Fruit fly (Drosophila melanogaster) whole organism, embryonic: ENCODE measurements around the gene CG10333.

Experiments
- ATbp ChIP-seq: fragments of 200-800 bp; sonication (Bioruptor generic); optimal IDR thresholded peaks from 2 replicates; lab custom pipeline; 2017; ENCODE audit warnings: missing biosample characterization, mild to moderate bottlenecking, missing genetic modification characterization, missing genetic modification reagents
- BtbVII ChIP-seq: fragments of 200-800 bp; sonication (Bioruptor generic); optimal IDR thresholded peaks from 3 replicates; lab custom pipeline; 2017; ENCODE audit warnings: missing biosample characterization, mild to moderate bottlenecking, missing genetic modification characterization
- Bteb2 ChIP-seq: fragments of 200-800 bp; sonication (Bioruptor generic); optimal IDR thresholded peaks from 2 replicates; lab custom pipeline; 2016; ENCODE audit warnings: missing biosample characterization, missing genetic modification characterization
- CG10321 ChIP-seq: fragments of 200-800 bp; sonication (Bioruptor generic); IDR thresholded peaks from 2 replicates; pipeline ENCODE4 v1.3.6; 2022; ENCODE audit warnings: missing biosample characterization, missing genetic modification characterization
- CG10366 ChIP-seq: fragments of 200-800 bp; sonication (Bioruptor generic); IDR thresholded peaks from 2 replicates; pipeline ENCODE4 v1.3.6; 2022; ENCODE audit warnings: missing biosample characterization, missing genetic modification characterization
- CG11247 ChIP-seq: fragments of 200-800 bp; sonication (Bioruptor generic); IDR thresholded peaks from 2 replicates; pipeline ENCODE4 v1.3.6; 2022; ENCODE audit warnings: missing biosample characterization, missing genetic modification characterization
- CG11696 ChIP-seq: fragments of 200-800 bp; sonication (Bioruptor generic); IDR thresholded peaks from 2 replicates; pipeline ENCODE4 v1.3.6; 2022; ENCODE audit warnings: missing biosample characterization, missing genetic modification characterization
- CG12219 ChIP-seq: fragments of 200-800 bp; sonication (Bioruptor generic); optimal IDR thresholded peaks from 3 replicates; lab custom pipeline; 2018; ENCODE audit warnings: missing biosample characterization, mild to moderate bottlenecking, missing genetic modification characterization
- CG13424 ChIP-seq: fragments of 200-800 bp; sonication (Bioruptor generic); optimal IDR thresholded peaks from 2 replicates; lab custom pipeline; 2019; ENCODE audit warnings: missing biosample characterization, mild to moderate bottlenecking, missing genetic modification characterization, moderate library complexity
- CG2116 ChIP-seq: fragments of 200-800 bp; sonication (Bioruptor generic); optimal IDR thresholded peaks from 3 replicates; lab custom pipeline; 2018; ENCODE audit warnings: missing biosample characterization, mild to moderate bottlenecking, missing genetic modification characterization
- CG2202 ChIP-seq: fragments of 200-800 bp; sonication (Bioruptor generic); optimal IDR thresholded peaks from 2 replicates; lab custom pipeline; 2018; ENCODE audit warnings: missing biosample characterization, mild to moderate bottlenecking, missing genetic modification characterization
- CG2875 ChIP-seq: fragments of 200-800 bp; sonication (Bioruptor generic); optimal IDR thresholded peaks from 2 replicates; lab custom pipeline; 2017; ENCODE audit warnings: missing biosample characterization, mild to moderate bottlenecking, missing genetic modification characterization, missing genetic modification reagents
- CG30403 ChIP-seq: fragments of 200-800 bp; sonication (Bioruptor generic); optimal IDR thresholded peaks from 3 replicates; lab custom pipeline; 2016; ENCODE audit warnings: missing biosample characterization, missing genetic modification characterization
- CG32767 ChIP-seq: fragments of 200-800 bp; sonication (Bioruptor generic); IDR thresholded peaks from 2 replicates; pipeline ENCODE4 v1.3.6; 2022; ENCODE audit warnings: missing biosample characterization, missing genetic modification characterization
- CG34224 ChIP-seq: fragments of 200-800 bp; sonication (Bioruptor generic); IDR thresholded peaks from 3 replicates; pipeline ENCODE4 v1.3.6; 2022; ENCODE audit warnings: missing biosample characterization, missing genetic modification characterization; ENCODE audit not compliant: partially characterized antibody
- CG6791 ChIP-seq: fragments of 200-800 bp; sonication (Bioruptor generic); IDR thresholded peaks from 3 replicates; pipeline ENCODE4 v1.3.6; 2022; ENCODE audit warnings: missing biosample characterization, missing genetic modification characterization; ENCODE audit not compliant: partially characterized antibody
- CG6854 ChIP-seq: fragments of 200-800 bp; sonication (Bioruptor generic); optimal IDR thresholded peaks from 3 replicates; lab custom pipeline; 2017; ENCODE audit warnings: missing biosample characterization, mild to moderate bottlenecking, missing genetic modification characterization
- CG7556 ChIP-seq: fragments of 200-800 bp; sonication (Bioruptor generic); optimal IDR thresholded peaks from 2 replicates; lab custom pipeline; 2017; ENCODE audit warnings: missing biosample characterization, mild to moderate bottlenecking, missing genetic modification characterization
- CHES-1-like ChIP-seq: fragments of 200-800 bp; sonication (Bioruptor generic); optimal IDR thresholded peaks from 2 replicates; lab custom pipeline; 2016; ENCODE audit warnings: missing biosample characterization, missing genetic modification characterization
- Dbx ChIP-seq: fragments of 200-800 bp; sonication (Bioruptor generic); IDR thresholded peaks from 3 replicates; pipeline ENCODE4 v1.3.6; 2022; ENCODE audit warnings: missing biosample characterization, missing genetic modification characterization
- HmgD ChIP-seq: fragments of 200-800 bp; sonication (Bioruptor generic); optimal IDR thresholded peaks from 3 replicates; lab custom pipeline; 2016; ENCODE audit warnings: missing biosample characterization, missing genetic modification characterization
- Hmx ChIP-seq: fragments of 200-800 bp; sonication (Bioruptor generic); optimal IDR thresholded peaks from 2 replicates; lab custom pipeline; 2016; ENCODE audit warnings: missing biosample characterization, missing genetic modification characterization
- Lhr ChIP-seq: fragments of 200-800 bp; sonication (Bioruptor generic); optimal IDR thresholded peaks from 3 replicates; lab custom pipeline; 2017; ENCODE audit warnings: mild to moderate bottlenecking, missing biosample characterization, missing genetic modification reagents, missing genetic modification characterization
- Lim3 ChIP-seq: fragments of 200-800 bp; sonication (Bioruptor generic); IDR thresholded peaks from 2 replicates; pipeline ENCODE4 v1.3.6; 2022; ENCODE audit warnings: missing biosample characterization, missing genetic modification characterization
- MESR4 ChIP-seq: fragments of 200-800 bp; sonication (Bioruptor generic); optimal IDR thresholded peaks from 2 replicates; lab custom pipeline; 2018; ENCODE audit warnings: missing biosample characterization, mild to moderate bottlenecking, missing genetic modification characterization, moderate library complexity
- Med ChIP-seq: fragments of 200-800 bp; sonication (Bioruptor generic); peaks from one replicate; lab custom pipeline; 2016; ENCODE audit warnings: missing biosample characterization, missing genetic modification characterization, mild to moderate bottlenecking, inconsistent platforms, moderate library complexity
- Neu2 ChIP-seq: fragments of 200-800 bp; sonication (Bioruptor generic); optimal IDR thresholded peaks from 3 replicates; lab custom pipeline; 2016; ENCODE audit warnings: missing biosample characterization, missing genetic modification characterization, borderline replicate concordance
- NfI ChIP-seq: fragments of 200-800 bp; sonication (Bioruptor generic); optimal IDR thresholded peaks from 3 replicates; lab custom pipeline; 2018; ENCODE audit warnings: missing biosample characterization, mild to moderate bottlenecking, missing genetic modification characterization, moderate library complexity
- Ssrp ChIP-seq: fragments of 200-800 bp; sonication (Bioruptor generic); optimal IDR thresholded peaks from 2 replicates; lab custom pipeline; 2018; ENCODE audit warnings: missing biosample characterization, mild to moderate bottlenecking, missing genetic modification characterization, moderate library complexity
- Stat92E ChIP-seq, 3 experiments: fragments of >200 bp in 2 of 3; fragments of 200-800 bp in 1 of 3; sonication (Bioruptor generic) in 1 of 3; optimal IDR thresholded peaks; 2 replicates each; lab custom pipeline; 2017 to 2019; ENCODE audit warnings: missing biosample characterization in 3 of 3, missing genetic modification characterization in 3 of 3, mild to moderate bottlenecking in 1 of 3, moderate library complexity in 1 of 3
- crp ChIP-seq, 2 experiments: fragments of 200-800 bp; sonication (Bioruptor generic); optimal IDR thresholded peaks; 2 replicates in 1 of 2; 3 replicates in 1 of 2; lab custom pipeline; 2017; ENCODE audit warnings: missing biosample characterization in 2 of 2, missing genetic modification characterization in 2 of 2, mild to moderate bottlenecking in 1 of 2, moderate library complexity in 1 of 2
- cwo ChIP-seq: fragments of 200-800 bp; sonication (Bioruptor generic); optimal IDR thresholded peaks from 3 replicates; lab custom pipeline; 2017; ENCODE audit warnings: missing biosample characterization, missing genetic modification characterization, mild to moderate bottlenecking, moderate library complexity, missing genetic modification reagents
- dysf ChIP-seq: fragments of 200-800 bp; sonication (Bioruptor generic); IDR thresholded peaks from 3 replicates; pipeline ENCODE4 v1.3.6; 2022; ENCODE audit warnings: missing biosample characterization, missing genetic modification characterization
- ems ChIP-seq: fragments of 200-800 bp; sonication (Bioruptor generic); optimal IDR thresholded peaks from 3 replicates; lab custom pipeline; 2016; ENCODE audit warnings: missing biosample characterization, missing genetic modification characterization
- eve ChIP-seq, 2 experiments: fragments of >200 bp; optimal IDR thresholded peaks; 2 replicates each; lab custom pipeline; 2017; ENCODE audit warnings: missing biosample characterization in 2 of 2, missing genetic modification characterization in 2 of 2
- gem ChIP-seq: fragments of 200-800 bp; sonication (Bioruptor generic); optimal IDR thresholded peaks from 2 replicates; lab custom pipeline; 2019; ENCODE audit warnings: missing biosample characterization, mild to moderate bottlenecking, missing genetic modification characterization, moderate library complexity
- gro ChIP-seq: fragments of 200-800 bp; sonication (Bioruptor generic); optimal IDR thresholded peaks from 2 replicates; lab custom pipeline; 2016; ENCODE audit warnings: missing biosample characterization, missing genetic modification characterization
- hb ChIP-seq: fragments of 200-800 bp; sonication (Bioruptor generic); IDR thresholded peaks from 3 replicates; pipeline ENCODE4 v1.3.6; 2022; ENCODE audit warnings: missing biosample characterization, missing genetic modification characterization; ENCODE audit not compliant: partially characterized antibody
- her ChIP-seq: fragments of 200-800 bp; sonication (Bioruptor generic); optimal IDR thresholded peaks from 2 replicates; lab custom pipeline; 2016; ENCODE audit warnings: missing biosample characterization, missing genetic modification characterization
- lov ChIP-seq, 2 experiments: fragments of 200-800 bp in 1 of 2; fragments of >200 bp in 1 of 2; sonication (Bioruptor generic) in 1 of 2; IDR thresholded peaks in 1 of 2; optimal IDR thresholded peaks in 1 of 2; 2 replicates in 1 of 2; 3 replicates in 1 of 2; pipeline versions ENCODE4 v1.3.6 to Lab custom; 2017 to 2022; ENCODE audit warnings: missing biosample characterization in 1 of 2, missing genetic modification characterization in 1 of 2
- onecut ChIP-seq: fragments of 200-800 bp; sonication (Bioruptor generic); IDR thresholded peaks from 2 replicates; pipeline ENCODE4 v1.3.6; 2022; ENCODE audit warnings: missing biosample characterization, missing genetic modification characterization
- pb ChIP-seq: fragments of 200-800 bp; sonication (Bioruptor generic); optimal IDR thresholded peaks from 3 replicates; lab custom pipeline; 2016; ENCODE audit warnings: missing biosample characterization, missing genetic modification characterization
- pros ChIP-seq: fragments of 200-800 bp; sonication (Bioruptor generic); optimal IDR thresholded peaks from 3 replicates; lab custom pipeline; 2019; ENCODE audit warnings: missing biosample characterization, mild to moderate bottlenecking, missing genetic modification characterization, moderate library complexity
- row ChIP-seq: fragments of 200-800 bp; sonication (Bioruptor generic); IDR thresholded peaks from 3 replicates; pipeline ENCODE4 v1.3.6; 2022; ENCODE audit warnings: missing biosample characterization, missing genetic modification characterization
- scrt ChIP-seq: fragments of 200-800 bp; sonication (Bioruptor generic); optimal IDR thresholded peaks from 2 replicates; lab custom pipeline; 2018; ENCODE audit warnings: missing biosample characterization, mild to moderate bottlenecking, missing genetic modification characterization, moderate library complexity
- sens ChIP-seq: fragments of 200-800 bp; sonication (Bioruptor generic); peaks from one replicate; lab custom pipeline; 2016; ENCODE audit warnings: missing biosample characterization, missing genetic modification characterization
- toy ChIP-seq: fragments of 200-800 bp; sonication (Bioruptor generic); IDR thresholded peaks from 2 replicates; pipeline ENCODE4 v1.3.6; 2022; ENCODE audit warnings: missing biosample characterization, missing genetic modification characterization
- unc-4 ChIP-seq: fragments of 200-800 bp; sonication (Bioruptor generic); IDR thresholded peaks from 2 replicates; pipeline ENCODE4 v1.3.6; 2022; ENCODE audit warnings: missing biosample characterization, missing genetic modification characterization; ENCODE audit not compliant: partially characterized antibody
- vfl ChIP-seq: fragments of 200-800 bp; sonication (Bioruptor generic); optimal IDR thresholded peaks from 2 replicates; lab custom pipeline; 2016; ENCODE audit warnings: missing biosample characterization, missing genetic modification characterization
- z ChIP-seq: fragments of 200-800 bp; sonication (Bioruptor generic); IDR thresholded peaks from 3 replicates; pipeline ENCODE4 v1.3.6; 2022; ENCODE audit warnings: missing biosample characterization, missing genetic modification characterization

CG10333 gene

DNA sequence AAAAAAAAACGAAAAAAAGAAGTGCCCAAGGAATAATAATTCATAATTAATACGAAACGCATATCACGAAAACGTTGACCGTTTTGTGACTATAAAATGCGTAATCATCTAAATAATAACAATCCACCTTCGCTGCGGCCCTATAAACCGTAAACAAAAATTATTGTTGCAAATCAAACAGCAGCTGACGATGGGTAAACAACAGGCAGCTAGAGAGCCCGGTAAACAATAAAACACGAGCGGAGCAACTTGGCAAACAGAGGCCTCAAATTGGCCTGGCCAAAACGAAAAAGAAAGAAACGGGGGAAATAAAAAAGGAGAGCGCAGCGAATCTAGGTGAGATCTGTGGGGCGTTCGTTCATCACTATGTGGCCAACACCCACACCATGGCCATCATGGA lies 39.1 kb upstream of the CG10333 start (continued):
- no peak for TF ChIP-seq z
- no peak for TF ChIP-seq eve (GFP tag; optimal IDR thresholded peaks at IDR 0.05; lab: Kevin White, UChicago)
- TF ChIP-seq lov (optimal IDR thresholded peaks at IDR 0.05; lab: Kevin White, UChicago): no peak
- no peak for TF ChIP-seq lov (GFP tag; IDR thresholded peaks at IDR 0.05; lab: Robert Waterston, UW)
- TF ChIP-seq hb (GFP tag; lab: Robert Waterston, UW): no peak
- TF ChIP-seq pros (GFP tag; lab: Kevin White, UChicago): no peak
- TF ChIP-seq ems (GFP tag; lab: Kevin White, UChicago): peak; percentile 20
- peak; percentile 28 for TF ChIP-seq NfI (GFP tag; lab: Kevin White, UChicago)
- TF ChIP-seq Lim3 (GFP tag; lab: Robert Waterston, UW): no peak
- peak; percentile 68 for TF ChIP-seq her
- TF ChIP-seq CG2202 (tag; lab: Kevin White, UChicago): no peak
- peak; percentile 42 for TF ChIP-seq ATbp
- no peak for TF ChIP-seq CG34224 (GFP tag; lab: Robert Waterston, UW)
- peak; percentile 62 for TF ChIP-seq cwo (GFP tag; lab: Kevin White, UChicago)
- no peak for TF ChIP-seq Stat92E (GFP tag; optimal IDR thresholded peaks at IDR 0.05; lab: Kevin White, UChicago)
- peak; percentile 22 for TF ChIP-seq CG13424 (tag; lab: Kevin White, UChicago)
- TF ChIP-seq CG10366 (GFP tag; lab: Robert Waterston, UW): no peak
- TF ChIP-seq CG11247 (GFP tag; lab: Robert Waterston, UW): 0 out of 2 replicates have a peak, but pooled peaks have one; percentile 9
- TF ChIP-seq gem: peak; percentile 28
- TF ChIP-seq CG32767 (GFP tag; lab: Robert Waterston, UW): 0 out of 2 replicates have a peak, but pooled peaks have one; percentile 12
- no peak for TF ChIP-seq Ssrp
- no peak for TF ChIP-seq CG10321 (GFP tag; lab: Robert Waterston, UW)
- peak; percentile 9 for TF ChIP-seq CG12219 (GFP tag; lab: Kevin White, UChicago)
- peak; percentile 27 for TF ChIP-seq CG2116 (GFP tag; lab: Kevin White, UChicago)
- no peak for TF ChIP-seq CG30403 (GFP tag; lab: Kevin White, UChicago)
- no peak for TF ChIP-seq Lhr (GFP tag; lab: Kevin White, UChicago)
- TF ChIP-seq onecut: no peak
- no peak for TF ChIP-seq MESR4 (GFP tag; lab: Kevin White, UChicago)
- TF ChIP-seq CG6854 (GFP tag; lab: Kevin White, UChicago): no peak
- no peak for TF ChIP-seq toy (GFP tag; lab: Robert Waterston, UW)
- no peak for TF ChIP-seq unc-4
- TF ChIP-seq Neu2 (GFP tag; lab: Kevin White, UChicago): no peak
- TF ChIP-seq Hmx: no peak
- TF ChIP-seq CG7556 (GFP tag; lab: Kevin White, UChicago): peak; percentile 17
- TF ChIP-seq Bteb2 (GFP tag; lab: Kevin White, UChicago): peak; percentile 49
- peak; percentile 60 for TF ChIP-seq gro
- peak; percentile 71 for TF ChIP-seq BtbVII (GFP tag; lab: Kevin White, UChicago)
- no peak for TF ChIP-seq dysf (GFP tag; lab: Robert Waterston, UW)
- TF ChIP-seq row (GFP tag; lab: Robert Waterston, UW): no peak
- peak; percentile 92 for TF ChIP-seq Med (GFP tag; lab: Kevin White, UChicago)
- no peak for TF ChIP-seq vfl
- no peak for TF ChIP-seq CG6791 (GFP tag; lab: Robert Waterston, UW)
- TF ChIP-seq scrt (GFP tag; lab: Kevin White, UChicago): peak; percentile 26
- TF ChIP-seq CHES-1-like (GFP tag; lab: Kevin White, UChicago): peak; percentile 73
- peak; percentile 82 for TF ChIP-seq sens (GFP tag; lab: Kevin White, UChicago)
- no peak for TF ChIP-seq CG2875
- no peak for TF ChIP-seq pb (GFP tag; lab: Kevin White, UChicago)
- peak; percentile 61; the same call in 2 of the 3 replicates for TF ChIP-seq Dbx
- no peak for TF ChIP-seq crp (GFP tag; optimal IDR thresholded peaks at IDR 0.05; lab: Kevin White, UChicago)
- no peak for TF ChIP-seq HmgD (GFP tag; lab: Kevin White, UChicago)
- no peak for TF ChIP-seq CG11696 (GFP tag; lab: Robert Waterston, UW)
